Worm (Caenorhabditis elegans): Measurements from ENCODE around the gene lgc-8.

Gene lgc-8

ce11 chrIV:14757786-14758185 lies 42.2 kb downstream of the lgc-8 start:
- TF ChIP-seq tbx-11 (GFP tag; IDR thresholded peaks at IDR 0.05) (no peak), tbx-37 (GFP tag; conservative IDR thresholded peaks at IDR 0.05) (no peak), flt-1 (GFP tag; IDR thresholded peaks at IDR 0.05) (no peak), hnd-1 (tag; optimal IDR thresholded peaks at IDR 0.05) (no peak), scrt-1 (GFP tag; IDR thresholded peaks at IDR 0.05) (no peak), pes-1 (GFP tag; IDR thresholded peaks at IDR 0.05) (no peak), ceh-13 (GFP tag; optimal IDR thresholded peaks at IDR 0.05) (no peak), tra-4 (tag; optimal IDR thresholded peaks at IDR 0.05) (no peak), ama-1 (optimal IDR thresholded peaks at IDR 0.05) (no peak)

ce11 chrIV:14759662-14760061 lies 44.1 kb downstream of the lgc-8 start:
- TF ChIP-seq flt-1 (GFP tag; IDR thresholded peaks at IDR 0.05) (no peak), aly-1 (tag; optimal IDR thresholded peaks at IDR 0.05) (no peak)

ce11 chrIV:14760845-14761244 lies 45.2 kb downstream of the lgc-8 start, which contains the start of gene ptp-5.2:
ptp-5.2 (minus strand) TSS chrIV:14760945.
- TF ChIP-seq pes-1 (GFP tag; IDR thresholded peaks at IDR 0.05) (no peak), aly-1 (tag; optimal IDR thresholded peaks at IDR 0.05) (no peak), ama-1 (optimal IDR thresholded peaks at IDR 0.05) (no peak), hmg-4 (GFP tag; optimal IDR thresholded peaks at IDR 0.05) (no peak), tra-4 (tag; optimal IDR thresholded peaks at IDR 0.05) (no peak), tbx-11 (GFP tag; IDR thresholded peaks at IDR 0.05) (no peak), ets-7 (tag; optimal IDR thresholded peaks at IDR 0.05) (no peak), ceh-13 (GFP tag; optimal IDR thresholded peaks at IDR 0.05) (no peak), tbx-37 (GFP tag; conservative IDR thresholded peaks at IDR 0.05) (no peak), scrt-1 (GFP tag; IDR thresholded peaks at IDR 0.05) (no peak), flt-1 (GFP tag; IDR thresholded peaks at IDR 0.05) (no peak), sea-1 (GFP tag; conservative IDR thresholded peaks at IDR 0.05) (no peak), F13C5.2 (tag; optimal IDR thresholded peaks at IDR 0.05) (no peak), hnd-1 (tag; optimal IDR thresholded peaks at IDR 0.05) (no peak), ceh-36 (tag; optimal IDR thresholded peaks at IDR 0.05) (no peak), hmbx-1 (tag; optimal IDR thresholded peaks at IDR 0.05) (no peak), B0310.2 (tag; optimal IDR thresholded peaks at IDR 0.05) (no peak)

- peak; percentile 7 for TF ChIP-seq F13C5.2 (tag; optimal IDR thresholded peaks at IDR 0.05)
These were observed 47.7 kb downstream of the lgc-8 start for ce11 chrIV:14763348-14763747.

- no peak for TF ChIP-seq aly-1 (tag; optimal IDR thresholded peaks at IDR 0.05)
- no peak for TF ChIP-seq sea-1 (GFP tag; conservative IDR thresholded peaks at IDR 0.05)
- no peak for TF ChIP-seq scrt-1 (GFP tag; IDR thresholded peaks at IDR 0.05)
- TF ChIP-seq tbx-11 (GFP tag; IDR thresholded peaks at IDR 0.05): no peak
- TF ChIP-seq B0310.2 (tag; optimal IDR thresholded peaks at IDR 0.05): no peak
- no peak for TF ChIP-seq hnd-1 (tag; optimal IDR thresholded peaks at IDR 0.05)
- no peak for TF ChIP-seq ceh-36 (tag; optimal IDR thresholded peaks at IDR 0.05)
- TF ChIP-seq flt-1 (GFP tag; IDR thresholded peaks at IDR 0.05): no peak
- no peak for TF ChIP-seq ceh-13 (GFP tag; optimal IDR thresholded peaks at IDR 0.05)
- no peak for TF ChIP-seq tbx-37 (GFP tag; conservative IDR thresholded peaks at IDR 0.05)
- TF ChIP-seq pes-1 (GFP tag; IDR thresholded peaks at IDR 0.05): no peak
- TF ChIP-seq ama-1 (optimal IDR thresholded peaks at IDR 0.05): no peak
- no peak for TF ChIP-seq F13C5.2 (tag; optimal IDR thresholded peaks at IDR 0.05)
These were observed 48.5 kb downstream of the lgc-8 start for ce11 chrIV:14763938-14764718.

- TF ChIP-seq ama-1 (optimal IDR thresholded peaks at IDR 0.05): no peak
- no peak for TF ChIP-seq tra-4 (tag; optimal IDR thresholded peaks at IDR 0.05)
- TF ChIP-seq hmbx-1 (tag; optimal IDR thresholded peaks at IDR 0.05): no peak
- TF ChIP-seq tbx-37 (GFP tag; conservative IDR thresholded peaks at IDR 0.05): no peak
- no peak for TF ChIP-seq sea-1 (GFP tag; conservative IDR thresholded peaks at IDR 0.05)
- no peak for TF ChIP-seq ceh-36 (tag; optimal IDR thresholded peaks at IDR 0.05)
These were observed 49.1 kb downstream of the lgc-8 start for ce11 chrIV:14764719-14765173.

ce11 chrIV:14765336-14765735 lies 49.7 kb downstream of the lgc-8 start, which contains the start of gene Y57G11C.5:
Y57G11C.5 (minus strand) TSS chrIV:14765436.
- no peak for TF ChIP-seq tbx-37 (GFP tag; conservative IDR thresholded peaks at IDR 0.05)
- no peak for TF ChIP-seq ceh-36 (tag; optimal IDR thresholded peaks at IDR 0.05)
- TF ChIP-seq ama-1 (optimal IDR thresholded peaks at IDR 0.05): no peak
- TF ChIP-seq hnd-1 (tag; optimal IDR thresholded peaks at IDR 0.05): no peak
- no peak for TF ChIP-seq ceh-13 (GFP tag; optimal IDR thresholded peaks at IDR 0.05)
- no peak for TF ChIP-seq hmg-4 (GFP tag; optimal IDR thresholded peaks at IDR 0.05)
- TF ChIP-seq F13C5.2 (tag; optimal IDR thresholded peaks at IDR 0.05): no peak
- TF ChIP-seq B0310.2 (tag; optimal IDR thresholded peaks at IDR 0.05): no peak
- TF ChIP-seq pes-1 (GFP tag; IDR thresholded peaks at IDR 0.05): no peak
- TF ChIP-seq flt-1 (GFP tag; IDR thresholded peaks at IDR 0.05): no peak
- no peak for TF ChIP-seq tbx-11 (GFP tag; IDR thresholded peaks at IDR 0.05)
- no peak for TF ChIP-seq sea-1 (GFP tag; conservative IDR thresholded peaks at IDR 0.05)
- no peak for TF ChIP-seq ets-7 (tag; optimal IDR thresholded peaks at IDR 0.05)
- TF ChIP-seq tra-4 (tag; optimal IDR thresholded peaks at IDR 0.05): no peak
- no peak for TF ChIP-seq aly-1 (tag; optimal IDR thresholded peaks at IDR 0.05)
- TF ChIP-seq scrt-1 (GFP tag; IDR thresholded peaks at IDR 0.05): no peak
- TF ChIP-seq hmbx-1 (tag; optimal IDR thresholded peaks at IDR 0.05): no peak

ce11 chrIV:14766382-14766781 lies 50.8 kb downstream of the lgc-8 start, which contains the start of gene vti-1:
vti-1 (minus strand) TSS chrIV:14766665.
- TF ChIP-seq tbx-11 (GFP tag; IDR thresholded peaks at IDR 0.05): no peak
- no peak for TF ChIP-seq B0310.2 (tag; optimal IDR thresholded peaks at IDR 0.05)
- TF ChIP-seq pes-1 (GFP tag; IDR thresholded peaks at IDR 0.05): no peak
- no peak for TF ChIP-seq F13C5.2 (tag; optimal IDR thresholded peaks at IDR 0.05)
- TF ChIP-seq ceh-13 (GFP tag; optimal IDR thresholded peaks at IDR 0.05): no peak
- TF ChIP-seq aly-1 (tag; optimal IDR thresholded peaks at IDR 0.05): no peak
- TF ChIP-seq ets-7 (tag; optimal IDR thresholded peaks at IDR 0.05): no peak
- TF ChIP-seq sea-1 (GFP tag; conservative IDR thresholded peaks at IDR 0.05): no peak
- TF ChIP-seq tbx-37 (GFP tag; conservative IDR thresholded peaks at IDR 0.05): no peak
- no peak for TF ChIP-seq hnd-1 (tag; optimal IDR thresholded peaks at IDR 0.05)
- TF ChIP-seq flt-1 (GFP tag; IDR thresholded peaks at IDR 0.05): no peak
- TF ChIP-seq hmg-4 (GFP tag; optimal IDR thresholded peaks at IDR 0.05): no peak
- TF ChIP-seq scrt-1 (GFP tag; IDR thresholded peaks at IDR 0.05): no peak
- TF ChIP-seq hmbx-1 (tag; optimal IDR thresholded peaks at IDR 0.05): no peak
- TF ChIP-seq ama-1 (optimal IDR thresholded peaks at IDR 0.05): no peak
- no peak for TF ChIP-seq ceh-36 (tag; optimal IDR thresholded peaks at IDR 0.05)
- no peak for TF ChIP-seq tra-4 (tag; optimal IDR thresholded peaks at IDR 0.05)

Data from whole organism, early embryonic.